Worm (Caenorhabditis elegans) whole organism, L1 larva: ENCODE results near the gene cest-10.
A peak's percentile ranks its signal among the peaks of the same experiment; 100 is the strongest.

Experiments
- C16A3.4 ChIP-seq: fragments of 150-350 bp; optimal IDR thresholded peaks from 2 replicates; lab custom pipeline; 2014; ENCODE audit warnings: missing biosample characterization, missing genetic modification characterization
- alr-1 ChIP-seq: fragments of 200-800 bp; sonication (Bioruptor generic); optimal IDR thresholded peaks from 2 replicates; lab custom pipeline; 2018; ENCODE audit warnings: borderline replicate concordance, mild to moderate bottlenecking, missing genetic modification characterization, missing compliant biosample characterization
- aly-2 ChIP-seq: fragments of 150-350 bp; optimal IDR thresholded peaks from 2 replicates; lab custom pipeline; 2014; ENCODE audit warnings: missing biosample characterization, missing genetic modification characterization
- ceh-63 ChIP-seq: fragments of 200-800 bp; sonication (Bioruptor generic); optimal IDR thresholded peaks from 2 replicates; lab custom pipeline; 2018; ENCODE audit warnings: mild to moderate bottlenecking, missing genetic modification characterization, missing compliant biosample characterization
- ceh-88 ChIP-seq: fragments of 200-800 bp; sonication (Bioruptor generic); IDR thresholded peaks from 2 replicates; pipeline ENCODE4 v1.3.6; 2022; ENCODE audit warnings: missing genetic modification characterization, missing compliant biosample characterization
- ces-1 ChIP-seq: fragments of 150-350 bp; optimal IDR thresholded peaks from 2 replicates; lab custom pipeline; 2014; ENCODE audit warnings: missing biosample characterization, missing genetic modification reagents, missing genetic modification characterization
- efl-1 ChIP-seq, 4 experiments: fragments of 150-350 bp; optimal IDR thresholded peaks in 3 of 4; peaks in 1 of 4; 1 replicate in 1 of 4; 2 replicates in 3 of 4; lab custom pipeline; 2014; ENCODE audit warnings: missing biosample characterization in 2 of 4, missing genetic modification characterization in 2 of 4, missing genetic modification reagents in 2 of 4
- fkh-10 ChIP-seq: sonication (generic microtip); optimal IDR thresholded peaks from 2 replicates; lab custom pipeline; 2017; ENCODE audit warnings: missing biosample characterization, missing genetic modification reagents, missing genetic modification characterization
- hlh-17 ChIP-seq: fragments of 200-800 bp; sonication (Bioruptor generic); optimal IDR thresholded peaks from 2 replicates; lab custom pipeline; 2018; ENCODE audit warnings: missing genetic modification characterization, mild to moderate bottlenecking, missing compliant biosample characterization, moderate library complexity, borderline replicate concordance
- isw-1 ChIP-seq: fragments of 200-800 bp; sonication (Bioruptor generic); IDR thresholded peaks from 2 replicates; pipeline ENCODE4 v1.3.6; 2022; ENCODE audit warnings: missing genetic modification characterization, missing compliant biosample characterization
- lin-39 ChIP-seq: fragments of 150-350 bp; optimal IDR thresholded peaks from 2 replicates; lab custom pipeline; 2014; ENCODE audit warnings: missing biosample characterization, missing genetic modification reagents, missing genetic modification characterization
- mab-9 ChIP-seq: fragments of 200-800 bp; sonication (Bioruptor generic); IDR thresholded peaks from 2 replicates; pipeline ENCODE4 v1.3.6; 2022; ENCODE audit warnings: missing genetic modification reagents, missing genetic modification characterization, missing compliant biosample characterization
- mdl-1 ChIP-seq, 2 experiments: fragments of 150-350 bp; optimal IDR thresholded peaks; 2 replicates each; lab custom pipeline; 2014 to 2017; ENCODE audit warnings: missing biosample characterization in 2 of 2, missing genetic modification characterization in 2 of 2, inconsistent platforms in 1 of 2
- mep-1 ChIP-seq: fragments of 150-350 bp; optimal IDR thresholded peaks from 2 replicates; lab custom pipeline; 2014; ENCODE audit warnings: missing biosample characterization, missing genetic modification characterization
- nhr-12 ChIP-seq: sonication (generic microtip); optimal IDR thresholded peaks from 2 replicates; lab custom pipeline; 2017; ENCODE audit warnings: missing biosample characterization, missing genetic modification characterization
- nhr-237 ChIP-seq: fragments of 150-350 bp; optimal IDR thresholded peaks from 2 replicates; lab custom pipeline; 2014; ENCODE audit warnings: missing biosample characterization, missing genetic modification characterization
- nhr-76 ChIP-seq: sonication (generic microtip); optimal IDR thresholded peaks from 2 replicates; lab custom pipeline; 2017; ENCODE audit warnings: missing biosample characterization, missing genetic modification characterization
- nhr-77 ChIP-seq: fragments of 150-350 bp; optimal IDR thresholded peaks from 2 replicates; lab custom pipeline; 2014; ENCODE audit warnings: missing biosample characterization, missing genetic modification characterization
- nhr-84 ChIP-seq: sonication (generic microtip); optimal IDR thresholded peaks from 2 replicates; lab custom pipeline; 2017; ENCODE audit warnings: missing biosample characterization, missing genetic modification characterization
- pag-3 ChIP-seq: sonication (generic microtip); optimal IDR thresholded peaks from 2 replicates; lab custom pipeline; 2017; ENCODE audit warnings: missing genetic modification characterization, mild to moderate bottlenecking, missing compliant biosample characterization, antibody characterized with exemption, borderline replicate concordance; ENCODE audit not compliant: insufficient read depth
- pqm-1 ChIP-seq: sonication (generic microtip); optimal IDR thresholded peaks from 3 replicates; lab custom pipeline; 2017; ENCODE audit warnings: missing biosample characterization, missing genetic modification characterization
- snu-23 ChIP-seq: sonication (generic microtip); optimal IDR thresholded peaks from 2 replicates; lab custom pipeline; 2016; ENCODE audit warnings: missing genetic modification characterization, missing compliant biosample characterization
- swsn-7 ChIP-seq: sonication (generic microtip); optimal IDR thresholded peaks from 2 replicates; lab custom pipeline; 2016; ENCODE audit warnings: missing genetic modification characterization, missing compliant biosample characterization
- tbx-2 ChIP-seq: sonication (generic microtip); optimal IDR thresholded peaks from 2 replicates; lab custom pipeline; 2016; ENCODE audit warnings: missing genetic modification characterization, missing compliant biosample characterization
- unc-130 ChIP-seq: fragments of 150-350 bp; optimal IDR thresholded peaks from 2 replicates; lab custom pipeline; 2017; ENCODE audit warnings: missing biosample characterization, missing genetic modification characterization, inconsistent platforms
- unc-86 ChIP-seq: sonication (generic microtip); optimal IDR thresholded peaks from 2 replicates; lab custom pipeline; 2016; ENCODE audit warnings: missing genetic modification characterization, missing compliant biosample characterization
- zag-1 ChIP-seq: fragments of 150-350 bp; optimal IDR thresholded peaks from 2 replicates; lab custom pipeline; 2014; ENCODE audit warnings: missing biosample characterization, missing genetic modification characterization
- ztf-11 ChIP-seq, 2 experiments: sonication (generic microtip); optimal IDR thresholded peaks; 2 replicates each; lab custom pipeline; 2016 to 2017; ENCODE audit warnings: missing genetic modification characterization in 2 of 2, missing biosample characterization in 1 of 2, missing compliant biosample characterization in 1 of 2
- ztf-4 ChIP-seq: fragments of 150-350 bp; optimal IDR thresholded peaks from 2 replicates; lab custom pipeline; 2014; ENCODE audit warnings: missing biosample characterization, missing genetic modification characterization

cest-10 gene

DNA sequence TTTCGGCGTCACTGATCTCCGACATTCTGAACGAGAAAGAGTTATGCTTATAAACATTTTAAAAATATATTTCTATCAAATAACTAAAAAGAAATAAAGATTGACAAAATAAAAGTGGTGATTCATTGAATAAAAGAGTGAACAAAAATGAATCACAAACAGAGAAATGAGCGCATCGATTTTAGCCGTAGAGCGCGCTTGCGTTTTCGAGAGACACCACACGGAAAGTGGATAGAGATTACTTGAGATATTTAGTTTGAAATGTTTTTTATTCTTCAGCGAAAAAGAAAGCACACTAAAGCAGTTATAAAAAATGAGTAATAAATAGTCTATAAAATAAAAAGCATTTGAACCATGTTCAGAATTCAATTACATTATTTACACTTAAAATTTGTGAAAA is 49.8 kb downstream of the cest-10 start, which contains the start of gene cap-1 (continued):
- TF ChIP-seq mdl-1 (tag; optimal IDR thresholded peaks at IDR 0.05; lab: Kevin White, UChicago): peak in 1 of 2 experiments; percentile 40
- TF ChIP-seq aly-2: no peak
- peak; percentile 61 for TF ChIP-seq swsn-7 (tag; lab: Kevin White, UChicago)
- TF ChIP-seq ces-1: no peak
- peak; percentile 49 for TF ChIP-seq nhr-77 (tag; lab: Kevin White, UChicago)
- TF ChIP-seq alr-1: no peak
- TF ChIP-seq snu-23: peak; percentile 80
- TF ChIP-seq ceh-63 (GFP tag; lab: Kevin White, UChicago): no peak
- TF ChIP-seq ceh-88: no peak; the same call in 1 of the 2 replicates
- no peak for TF ChIP-seq mab-9 (GFP tag; lab: Robert Waterston, UW)
- TF ChIP-seq zag-1 (tag; lab: Kevin White, UChicago): no peak
- no peak for TF ChIP-seq ztf-11 (tag; optimal IDR thresholded peaks at IDR 0.05; lab: Kevin White, UChicago)
- no peak for TF ChIP-seq ztf-4 (tag; lab: Kevin White, UChicago)
- peak; percentile 82 for TF ChIP-seq C16A3.4 (tag; lab: Kevin White, UChicago)
- peak; percentile 85 for TF ChIP-seq unc-130 (tag; lab: Kevin White, UChicago)
- TF ChIP-seq hlh-17: no peak
- peak; percentile 32 for TF ChIP-seq isw-1 (GFP tag; lab: Robert Waterston, UW)
- peak; percentile 89 for TF ChIP-seq mep-1
- peak; percentile 13 for TF ChIP-seq nhr-237 (tag; lab: Kevin White, UChicago)
- TF ChIP-seq nhr-76 (tag; lab: Kevin White, UChicago): no peak
- peak; percentile 25 for TF ChIP-seq unc-86 (tag; lab: Kevin White, UChicago)
- TF ChIP-seq pag-3: no peak

DNA sequence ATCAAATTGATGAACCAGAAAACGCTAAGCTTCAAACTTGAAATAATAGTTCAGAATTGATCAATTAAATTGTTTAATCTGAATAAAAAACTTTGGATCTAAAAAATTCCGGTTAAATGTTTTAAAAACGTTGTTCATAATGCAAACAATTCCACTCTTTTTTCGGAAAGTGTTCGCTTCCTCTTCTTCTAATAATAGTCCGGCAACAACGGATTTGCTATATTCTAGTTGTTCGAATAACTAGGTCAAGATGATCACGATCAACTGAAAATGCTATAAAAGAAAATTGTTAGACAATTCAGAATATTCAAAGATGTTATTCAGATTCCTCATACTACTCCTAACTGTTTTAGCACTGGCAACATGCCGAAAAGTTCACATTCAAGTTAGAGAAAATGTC is 50.6 kb downstream of the cest-10 start, which contains the start of gene D2024.4:
D2024.4 (plus strand) TSS at position 301 of the 400 bp plus-strand sequence.
- no peak for TF ChIP-seq efl-1 (optimal IDR thresholded peaks at IDR 0.05; lab: Kevin White, UChicago)
- peak in 1 of 2 experiments; percentile 61 for TF ChIP-seq efl-1 (GFP tag; optimal IDR thresholded peaks at IDR 0.05 in 1 of 2; lab: Kevin White, UChicago)
- TF ChIP-seq fkh-10 (GFP tag; lab: Kevin White, UChicago): no peak
- no peak for TF ChIP-seq tbx-2 (tag; lab: Kevin White, UChicago)
- no peak for TF ChIP-seq pqm-1 (tag; lab: Kevin White, UChicago)
- TF ChIP-seq nhr-84 (tag; lab: Kevin White, UChicago): no peak
- TF ChIP-seq ces-1: no peak
- TF ChIP-seq nhr-12 (tag; lab: Kevin White, UChicago): no peak
- TF ChIP-seq unc-86 (tag; lab: Kevin White, UChicago): no peak
- no peak for TF ChIP-seq lin-39
